Fruit fly (Drosophila melanogaster) S2 (cell line): Measurements from ENCODE around the gene ATPsynepsilonL.
A peak's percentile ranks its signal among the peaks of the same experiment; 100 is the strongest.

Experiments
- CG8478 ChIP-seq: fragments of >200 bp; optimal IDR thresholded peaks from 2 replicates; lab custom pipeline; 2018
- CTCF ChIP-seq, 2 experiments: fragments of >200 bp; optimal IDR thresholded peaks; 2 replicates each; lab custom pipeline; 2018

ATPsynepsilonL gene

dm6 chr3R:10121266-10121904 lies at the start of gene ATPsynepsilonL, which contains the start of gene gammaSnap2:
Gene ATPsynepsilonL, plus strand, starts transcription at chr3R:10121773.
Gene gammaSnap2, minus strand, starts transcription at chr3R:10121400.
- no peak for TF ChIP-seq CG8478 (lab: Kevin White, UChicago)
- no peak for TF ChIP-seq CTCF (optimal IDR thresholded peaks at IDR 0.05; lab: Kevin White, UChicago)

- TF ChIP-seq CG8478 (lab: Kevin White, UChicago) (no peak), CTCF (optimal IDR thresholded peaks at IDR 0.05; lab: Kevin White, UChicago) (no peak)
Measured at dm6 chr3R:10075323-10075788, 46.2 kb upstream of the ATPsynepsilonL start, which contains the start of gene Alp13. Gene Alp13, minus strand, starts transcription at chr3R:10075373.

- TF ChIP-seq CG8478 (lab: Kevin White, UChicago) (no peak), CTCF (optimal IDR thresholded peaks at IDR 0.05; lab: Kevin White, UChicago) (peak in 1 of 2 experiments; percentile 54)
Measured at dm6 chr3R:10076665-10077064, 44.9 kb upstream of the ATPsynepsilonL start.

- TF ChIP-seq CG8478 (lab: Kevin White, UChicago): no peak
- TF ChIP-seq CTCF (optimal IDR thresholded peaks at IDR 0.05; lab: Kevin White, UChicago): no peak
Measured at dm6 chr3R:10078468-10079143, 43.0 kb upstream of the ATPsynepsilonL start.

- TF ChIP-seq CTCF (optimal IDR thresholded peaks at IDR 0.05; lab: Kevin White, UChicago) (no peak), CG8478 (lab: Kevin White, UChicago) (no peak)
Measured at dm6 chr3R:10079267-10079987, 42.1 kb upstream of the ATPsynepsilonL start.

dm6 chr3R:10080699-10081098 lies 40.9 kb upstream of the ATPsynepsilonL start:
- TF ChIP-seq CTCF (optimal IDR thresholded peaks at IDR 0.05; lab: Kevin White, UChicago) (no peak), CG8478 (lab: Kevin White, UChicago) (no peak)

dm6 chr3R:10081469-10082111 lies 40.0 kb upstream of the ATPsynepsilonL start:
- TF ChIP-seq CTCF (optimal IDR thresholded peaks at IDR 0.05; lab: Kevin White, UChicago): no peak
- no peak for TF ChIP-seq CG8478 (lab: Kevin White, UChicago)

dm6 chr3R:10082549-10083075 lies 39.0 kb upstream of the ATPsynepsilonL start:
- no peak for TF ChIP-seq CTCF (optimal IDR thresholded peaks at IDR 0.05; lab: Kevin White, UChicago)

- TF ChIP-seq CG8478 (lab: Kevin White, UChicago) (no peak), CTCF (optimal IDR thresholded peaks at IDR 0.05; lab: Kevin White, UChicago) (no peak)
Measured at dm6 chr3R:10083077-10083476, 38.5 kb upstream of the ATPsynepsilonL start.

dm6 chr3R:10084179-10084647 lies 37.4 kb upstream of the ATPsynepsilonL start:
- TF ChIP-seq CTCF (optimal IDR thresholded peaks at IDR 0.05; lab: Kevin White, UChicago) (no peak), CG8478 (lab: Kevin White, UChicago) (no peak)

- TF ChIP-seq CG8478 (lab: Kevin White, UChicago): no peak
- TF ChIP-seq CTCF (optimal IDR thresholded peaks at IDR 0.05; lab: Kevin White, UChicago): no peak
Measured at dm6 chr3R:10084914-10085313, 36.7 kb upstream of the ATPsynepsilonL start.

- TF ChIP-seq CTCF (optimal IDR thresholded peaks at IDR 0.05; lab: Kevin White, UChicago) (no peak), CG8478 (lab: Kevin White, UChicago) (no peak)
Measured at dm6 chr3R:10086222-10086621, 35.4 kb upstream of the ATPsynepsilonL start.

- TF ChIP-seq CG8478 (lab: Kevin White, UChicago): no peak
- TF ChIP-seq CTCF (optimal IDR thresholded peaks at IDR 0.05; lab: Kevin White, UChicago): no peak
Measured at dm6 chr3R:10086683-10087082, 34.9 kb upstream of the ATPsynepsilonL start.
